Worm (Caenorhabditis elegans): ENCODE measurements around the gene F48G7.5.

Gene F48G7.5

ce11 chrV:600231-600630 lies 22.5 kb downstream of the F48G7.5 start, which contains the start of gene nhr-251:
TSS of gene nhr-251 (plus strand) at chrV:600531.
- no peak for TF ChIP-seq dao-5 (tag; optimal IDR thresholded peaks at IDR 0.05)
- TF ChIP-seq W03F9.2 (tag; optimal IDR thresholded peaks at IDR 0.05) = no peak
- no peak for TF ChIP-seq him-1 (tag; optimal IDR thresholded peaks at IDR 0.05)

ce11 chrV:599783-600182 lies 23.0 kb downstream of the F48G7.5 start:
- TF ChIP-seq dao-5 (tag; optimal IDR thresholded peaks at IDR 0.05) (no peak), him-1 (tag; optimal IDR thresholded peaks at IDR 0.05) (no peak), W03F9.2 (tag; optimal IDR thresholded peaks at IDR 0.05) (no peak)

ce11 chrV:598626-599025 lies 24.1 kb downstream of the F48G7.5 start:
- TF ChIP-seq dao-5 (tag; optimal IDR thresholded peaks at IDR 0.05) (no peak), him-1 (tag; optimal IDR thresholded peaks at IDR 0.05) (no peak), W03F9.2 (tag; optimal IDR thresholded peaks at IDR 0.05) (no peak)

ce11 chrV:597823-598222 lies 24.9 kb downstream of the F48G7.5 start:
- TF ChIP-seq W03F9.2 (tag; optimal IDR thresholded peaks at IDR 0.05) = no peak
- TF ChIP-seq him-1 (tag; optimal IDR thresholded peaks at IDR 0.05) = no peak
- no peak for TF ChIP-seq dao-5 (tag; optimal IDR thresholded peaks at IDR 0.05)

- TF ChIP-seq him-1 (tag; optimal IDR thresholded peaks at IDR 0.05) (no peak), W03F9.2 (tag; optimal IDR thresholded peaks at IDR 0.05) (no peak), dao-5 (tag; optimal IDR thresholded peaks at IDR 0.05) (no peak)
Observed at ce11 chrV:596923-597322, 25.8 kb downstream of the F48G7.5 start.

ce11 chrV:592959-593358 lies 29.8 kb downstream of the F48G7.5 start, which contains the start of gene ZK488.5:
TSS of gene ZK488.5 (plus strand) at chrV:593259.
- TF ChIP-seq him-1 (tag; optimal IDR thresholded peaks at IDR 0.05) (no peak), W03F9.2 (tag; optimal IDR thresholded peaks at IDR 0.05) (no peak), dao-5 (tag; optimal IDR thresholded peaks at IDR 0.05) (no peak)

ce11 chrV:590182-590581 lies 32.6 kb downstream of the F48G7.5 start, which contains the start of gene ZK488.6:
TSS of gene ZK488.6 (plus strand) at chrV:590482.
- no peak for TF ChIP-seq dao-5 (tag; optimal IDR thresholded peaks at IDR 0.05)
- TF ChIP-seq W03F9.2 (tag; optimal IDR thresholded peaks at IDR 0.05) = no peak
- no peak for TF ChIP-seq him-1 (tag; optimal IDR thresholded peaks at IDR 0.05)

- no peak for TF ChIP-seq him-1 (tag; optimal IDR thresholded peaks at IDR 0.05)
- no peak for TF ChIP-seq dao-5 (tag; optimal IDR thresholded peaks at IDR 0.05)
- no peak for TF ChIP-seq W03F9.2 (tag; optimal IDR thresholded peaks at IDR 0.05)
Observed at ce11 chrV:587818-588217, 34.9 kb downstream of the F48G7.5 start, which contains the start of gene K06H6.1. TSS of gene K06H6.1 (plus strand) at chrV:588118.

- no peak for TF ChIP-seq W03F9.2 (tag; optimal IDR thresholded peaks at IDR 0.05)
- no peak for TF ChIP-seq dao-5 (tag; optimal IDR thresholded peaks at IDR 0.05)
- no peak for TF ChIP-seq him-1 (tag; optimal IDR thresholded peaks at IDR 0.05)
Observed at ce11 chrV:585472-585871, 37.3 kb downstream of the F48G7.5 start, which contains the start of gene K06H6.2. TSS of gene K06H6.2 (plus strand) at chrV:585772.

- TF ChIP-seq dao-5 (tag; optimal IDR thresholded peaks at IDR 0.05) (no peak), W03F9.2 (tag; optimal IDR thresholded peaks at IDR 0.05) (no peak), him-1 (tag; optimal IDR thresholded peaks at IDR 0.05) (no peak)
Observed at ce11 chrV:581616-582015, 41.1 kb downstream of the F48G7.5 start, which contains the start of gene nstp-7. TSS of gene nstp-7 (plus strand) at chrV:581916.

ce11 chrV:578977-579376 lies 43.8 kb downstream of the F48G7.5 start, which contains the start of gene K06H6.4:
TSS of gene K06H6.4 (plus strand) at chrV:579277.
- no peak for TF ChIP-seq W03F9.2 (tag; optimal IDR thresholded peaks at IDR 0.05)
- TF ChIP-seq dao-5 (tag; optimal IDR thresholded peaks at IDR 0.05) = no peak
- no peak for TF ChIP-seq him-1 (tag; optimal IDR thresholded peaks at IDR 0.05)

ce11 chrV:576918-577317 lies 45.8 kb downstream of the F48G7.5 start:
- TF ChIP-seq him-1 (tag; optimal IDR thresholded peaks at IDR 0.05) (no peak), W03F9.2 (tag; optimal IDR thresholded peaks at IDR 0.05) (no peak), dao-5 (tag; optimal IDR thresholded peaks at IDR 0.05) (no peak)

ce11 chrV:576070-576469 lies 46.7 kb downstream of the F48G7.5 start, which contains the start of gene K06H6.5:
TSS of gene K06H6.5 (plus strand) at chrV:576370.
- TF ChIP-seq dao-5 (tag; optimal IDR thresholded peaks at IDR 0.05) = no peak
- no peak for TF ChIP-seq W03F9.2 (tag; optimal IDR thresholded peaks at IDR 0.05)
- TF ChIP-seq him-1 (tag; optimal IDR thresholded peaks at IDR 0.05) = no peak

- TF ChIP-seq dao-5 (tag; optimal IDR thresholded peaks at IDR 0.05) (no peak), W03F9.2 (tag; optimal IDR thresholded peaks at IDR 0.05) (no peak), him-1 (tag; optimal IDR thresholded peaks at IDR 0.05) (no peak)
Observed at ce11 chrV:574639-575038, 48.1 kb downstream of the F48G7.5 start, which contains the start of gene C14C6.13. TSS of gene C14C6.13 (minus strand) at chrV:574739.
